Worm (Caenorhabditis elegans) whole organism, L4 larva: ENCODE data around the gene dpf-2.

ENCODE experiments used
- lin-13 ChIP-seq: fragments of 150-350 bp; optimal IDR thresholded peaks from 2 replicates; lab custom pipeline; 2014; ENCODE audit warnings: missing biosample characterization, missing genetic modification reagents, missing genetic modification characterization
- lin-15B ChIP-seq: fragments of 150-350 bp; sonication (generic microtip); optimal IDR thresholded peaks from 3 replicates; lab custom pipeline; 2014; ENCODE audit warnings: missing biosample characterization, missing genetic modification characterization

ce11 chrX:14794170-14794569, 37.5 kb upstream of the dpf-2 start:
- no peak for TF ChIP-seq lin-15B (tag; lab: Kevin White, UChicago)
- TF ChIP-seq lin-13 (GFP tag; lab: Kevin White, UChicago): no peak
